Fruit fly (Drosophila melanogaster) Kc167 (cell line): ENCODE measurements around the gene Lcch3.

Experiments
- h ChIP-seq: fragments of >200 bp; optimal IDR thresholded peaks from 3 replicates; lab custom pipeline; 2018; ENCODE audit warnings: missing external identifiers
- insv ChIP-seq: fragments of >200 bp; optimal IDR thresholded peaks from 3 replicates; lab custom pipeline; 2018; ENCODE audit warnings: missing external identifiers

dm6 chrX:15887247-15887616, 37.7 kb upstream of the Lcch3 start, which contains the start of gene tay:
- TF ChIP-seq insv (no peak), h (lab: Kevin White, UChicago) (no peak)
